Worm (Caenorhabditis elegans): ENCODE results near the gene ttll-11.
A peak's percentile ranks its signal among the peaks of the same experiment; 100 is the strongest.

ttll-11 gene

DNA sequence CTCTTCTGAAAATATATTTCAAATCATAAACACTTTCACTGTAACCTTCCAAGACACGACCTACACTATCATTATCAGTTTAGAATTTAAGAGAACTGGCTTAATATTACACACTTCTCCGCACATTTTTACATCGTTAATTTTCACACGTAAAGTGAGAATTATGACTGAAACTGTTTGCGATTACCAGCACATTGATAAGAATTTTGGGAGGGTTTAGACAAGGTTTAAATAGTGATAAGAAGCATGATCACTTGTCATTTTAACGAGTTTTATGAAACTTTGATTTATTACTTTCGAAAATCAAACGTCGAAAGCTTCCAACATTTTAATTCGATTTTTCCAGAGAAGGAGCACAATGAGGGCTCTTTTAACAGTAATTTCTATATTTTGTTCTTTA is 32.9 kb downstream of the ttll-11 start, which contains the start of gene F21D5.3:
Gene F21D5.3, plus strand, starts transcription at position 347 of the 400 bp plus-strand sequence.
- TF ChIP-seq ceh-82 (tag; optimal IDR thresholded peaks at IDR 0.05) (no peak), crh-2 (tag; optimal IDR thresholded peaks at IDR 0.05) (peak; percentile 41), gmeb-1 (tag; optimal IDR thresholded peaks at IDR 0.05) (peak; percentile 16), mbf-1 (tag; optimal IDR thresholded peaks at IDR 0.05) (no peak), ZK546.5 (tag; optimal IDR thresholded peaks at IDR 0.05) (no peak), fos-1 (tag; optimal IDR thresholded peaks at IDR 0.05) (peak; percentile 94), sma-9 (GFP tag; optimal IDR thresholded peaks at IDR 0.05) (peak; percentile 42), sma-9 (tag; optimal IDR thresholded peaks at IDR 0.05) (no peak)

DNA sequence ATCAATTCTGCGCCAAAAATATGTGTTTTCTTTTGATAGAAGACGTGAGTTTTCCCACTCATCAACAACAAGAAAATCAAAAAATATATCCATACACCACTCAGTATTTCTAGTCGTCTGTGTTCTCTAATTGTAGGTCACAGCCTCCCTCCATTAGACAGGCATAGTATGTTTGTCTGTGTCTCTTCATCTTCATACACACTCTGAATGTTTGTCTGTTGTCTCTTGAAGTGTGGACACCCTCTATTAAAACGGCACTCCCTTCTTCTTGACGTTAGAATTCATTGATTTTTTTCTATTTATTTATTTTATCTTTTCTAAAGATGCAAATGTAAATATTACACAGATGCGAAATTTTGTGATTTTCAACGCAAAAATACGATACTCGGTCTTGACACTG is 39.8 kb downstream of the ttll-11 start:
- TF ChIP-seq lsy-2 (tag; optimal IDR thresholded peaks at IDR 0.05) (peak in 1 of 2 experiments; percentile 17), C34F6.9 (tag; optimal IDR thresholded peaks at IDR 0.05) (peak; percentile 62), skn-1 (tag; optimal IDR thresholded peaks at IDR 0.05) (no peak)

DNA sequence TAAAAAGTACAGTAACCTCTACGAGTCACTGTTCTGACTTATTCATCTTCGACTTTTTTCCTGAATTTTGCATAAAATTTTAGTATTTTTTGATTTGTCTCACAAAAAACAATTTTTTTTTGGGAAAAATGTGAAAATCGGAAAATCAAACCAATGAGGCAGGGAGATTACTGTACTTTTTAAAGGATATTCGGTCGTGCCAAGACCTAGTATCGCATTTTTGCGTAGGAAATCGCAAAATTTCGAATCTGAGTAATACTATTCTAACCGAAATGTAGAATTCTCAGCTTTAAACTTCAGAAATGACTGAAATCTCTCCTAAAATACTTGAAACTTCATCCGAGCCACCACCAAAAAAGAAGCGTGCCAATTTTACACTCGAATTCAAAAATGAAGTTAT is 40.3 kb downstream of the ttll-11 start, which contains the start of gene F21D5.4:
Gene F21D5.4, plus strand, starts transcription at position 301 of the 400 bp plus-strand sequence.
- TF ChIP-seq nhr-129 (tag; optimal IDR thresholded peaks at IDR 0.05): no peak

DNA sequence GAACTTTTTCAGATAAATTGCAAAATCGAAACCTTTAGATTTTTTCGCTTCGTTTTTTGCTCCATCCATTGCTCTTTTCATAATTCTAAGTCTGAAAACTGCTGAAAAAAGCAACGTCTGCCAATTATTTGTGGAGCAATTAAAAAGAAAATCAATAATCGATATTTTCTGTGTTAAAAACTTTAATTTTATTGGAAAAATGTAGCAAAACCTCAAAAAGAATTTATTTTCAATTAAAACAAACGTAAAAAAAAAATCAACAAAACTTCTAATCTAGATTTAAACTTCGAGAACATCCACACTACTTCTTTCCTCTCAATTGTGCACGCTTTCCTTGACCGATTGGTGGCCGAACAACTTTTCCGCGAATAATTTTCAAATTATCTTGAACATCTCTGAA is 41.8 kb downstream of the ttll-11 start, which contains the start of gene F21D5.5:
Gene F21D5.5, minus strand, starts transcription at position 101 of the 400 bp plus-strand sequence.
- TF ChIP-seq unc-39 (tag; optimal IDR thresholded peaks at IDR 0.05): no peak
- no peak for TF ChIP-seq nhr-23 (tag; optimal IDR thresholded peaks at IDR 0.05)
- TF ChIP-seq blmp-1 (tag; optimal IDR thresholded peaks at IDR 0.05; ENCODE audit: insufficient read depth): no peak
- TF ChIP-seq fos-1 (tag; optimal IDR thresholded peaks at IDR 0.05): no peak
- TF ChIP-seq lin-39 (tag; optimal IDR thresholded peaks at IDR 0.05): no peak
- TF ChIP-seq F13H6.1 (tag; optimal IDR thresholded peaks at IDR 0.05): no peak
- TF ChIP-seq ama-1 (optimal IDR thresholded peaks at IDR 0.05): no peak
- TF ChIP-seq ZK546.5 (tag; optimal IDR thresholded peaks at IDR 0.05): no peak
- no peak for TF ChIP-seq nhr-21 (tag; optimal IDR thresholded peaks at IDR 0.05)
- TF ChIP-seq sma-9 (GFP tag; optimal IDR thresholded peaks at IDR 0.05): no peak
- TF ChIP-seq sma-9 (tag; optimal IDR thresholded peaks at IDR 0.05): no peak
- no peak for TF ChIP-seq gmeb-1 (tag; optimal IDR thresholded peaks at IDR 0.05)

- TF ChIP-seq unc-55 (GFP tag; optimal IDR thresholded peaks at IDR 0.05) (no peak), ama-1 (optimal IDR thresholded peaks at IDR 0.05) (no peak), ztf-1 (GFP tag; conservative IDR thresholded peaks at IDR 0.05) (no peak), lsy-2 (tag; optimal IDR thresholded peaks at IDR 0.05) (no peak)
These were observed 42.4 kb downstream of the ttll-11 start, which contains the start of gene mrps-33 for ce11 chrIV:8739926-8740325. Gene mrps-33 (minus strand): TSS chrIV:8740026.

ce11 chrIV:8740952-8741438 is 43.5 kb downstream of the ttll-11 start, which contains the start of gene F21D5.6:
Gene F21D5.6 (minus strand): TSS chrIV:8741388.
- no peak for TF ChIP-seq sem-4 (tag; optimal IDR thresholded peaks at IDR 0.05)
- no peak for TF ChIP-seq zag-1 (tag; optimal IDR thresholded peaks at IDR 0.05)
- no peak for TF ChIP-seq unc-62 (GFP tag; optimal IDR thresholded peaks at IDR 0.05)
- TF ChIP-seq mdl-1 (tag; optimal IDR thresholded peaks at IDR 0.05): no peak
- TF ChIP-seq C34F6.9 (tag; optimal IDR thresholded peaks at IDR 0.05): no peak
- no peak for TF ChIP-seq nhr-21 (tag; optimal IDR thresholded peaks at IDR 0.05)
- no peak for TF ChIP-seq elt-3 (tag; optimal IDR thresholded peaks at IDR 0.05)
- TF ChIP-seq nhr-12 (tag; optimal IDR thresholded peaks at IDR 0.05): no peak
- no peak for TF ChIP-seq nhr-23 (tag; optimal IDR thresholded peaks at IDR 0.05)
- no peak for TF ChIP-seq nhr-25 (tag; optimal IDR thresholded peaks at IDR 0.05)
- no peak for TF ChIP-seq ztf-4 (tag; optimal IDR thresholded peaks at IDR 0.05)
- no peak for TF ChIP-seq nhr-237 (tag; optimal IDR thresholded peaks at IDR 0.05)
